Fruit fly (Drosophila melanogaster): ENCODE results near the gene CG2258.

The CG2258 gene

dm6 chrX:8143537-8143936 lies 41.6 kb upstream of the CG2258 start, which contains the start of gene CG17982 (continued):
- peak; percentile 62 for TF ChIP-seq sd (tag; optimal IDR thresholded peaks at IDR 0.05)
- no peak for TF ChIP-seq CG11504 (tag; optimal IDR thresholded peaks at IDR 0.05)
- peak; percentile 62 for TF ChIP-seq pb (GFP tag; optimal IDR thresholded peaks at IDR 0.05)
- TF ChIP-seq CG11085 (GFP tag; IDR thresholded peaks at IDR 0.05), result peak; percentile 64
- peak; percentile 85 for TF ChIP-seq Xrp1 (GFP tag; IDR thresholded peaks at IDR 0.05)
- TF ChIP-seq jing (GFP tag; optimal IDR thresholded peaks at IDR 0.05), result no peak
- TF ChIP-seq CG10959 (GFP tag; IDR thresholded peaks at IDR 0.05), result peak; percentile 81
- TF ChIP-seq ttk (GFP tag; IDR thresholded peaks at IDR 0.05), result peak; percentile 68
- TF ChIP-seq Sox100B (GFP tag; optimal IDR thresholded peaks at IDR 0.05), result no peak
- TF ChIP-seq CG4854 (GFP tag; optimal IDR thresholded peaks at IDR 0.05), result peak; percentile 64
- peak; percentile 73 for TF ChIP-seq CG10654 (GFP tag; optimal IDR thresholded peaks at IDR 0.05)
- TF ChIP-seq Dp (GFP tag; optimal IDR thresholded peaks at IDR 0.05), result peak; percentile 72
- TF ChIP-seq yki (optimal IDR thresholded peaks at IDR 0.05), result no peak
- peak; percentile 32; the same call in 1 of the 2 replicates for TF ChIP-seq dati (GFP tag; IDR thresholded peaks at IDR 0.05)
- no peak for TF ChIP-seq gcm2 (GFP tag; optimal IDR thresholded peaks at IDR 0.05)
- TF ChIP-seq CG14667 (GFP tag; IDR thresholded peaks at IDR 0.05), result peak; percentile 44
- TF ChIP-seq shn (GFP tag; optimal IDR thresholded peaks at IDR 0.05), result peak; percentile 80
- TF ChIP-seq Optix (GFP tag; IDR thresholded peaks at IDR 0.05), result peak; percentile 69; the same call in 2 of the 3 replicates
- TF ChIP-seq CG30431 (GFP tag; optimal IDR thresholded peaks at IDR 0.05), result peak; percentile 12
- TF ChIP-seq CG8388 (GFP tag; optimal IDR thresholded peaks at IDR 0.05), result peak; percentile 79
- TF ChIP-seq CG32772 (GFP tag; IDR thresholded peaks at IDR 0.05), result peak; percentile 73
- peak; percentile 7 for TF ChIP-seq zf30C (GFP tag; optimal IDR thresholded peaks at IDR 0.05)
- peak; percentile 85 for TF ChIP-seq E2f2 (GFP tag; IDR thresholded peaks at IDR 0.05)
- peak; percentile 53 for TF ChIP-seq croc (GFP tag; conservative IDR thresholded peaks at IDR 0.05)
- TF ChIP-seq kah (GFP tag; optimal IDR thresholded peaks at IDR 0.05), result peak; percentile 64
- TF ChIP-seq YL-1 (GFP tag; optimal IDR thresholded peaks at IDR 0.05), result peak; percentile 79
- TF ChIP-seq luna (GFP tag; optimal IDR thresholded peaks at IDR 0.05), result peak; percentile 79
- TF ChIP-seq Asciz (GFP tag; optimal IDR thresholded peaks at IDR 0.05), result no peak
- peak; percentile 18; the same call in 1 of the 2 replicates for TF ChIP-seq CG43689 (GFP tag; IDR thresholded peaks at IDR 0.05)
- TF ChIP-seq CG2116 (GFP tag; optimal IDR thresholded peaks at IDR 0.05), result peak; percentile 71
- no peak for TF ChIP-seq inv (GFP tag; IDR thresholded peaks at IDR 0.05; ENCODE audit: partially characterized antibody)
- TF ChIP-seq CG17802 (tag; optimal IDR thresholded peaks at IDR 0.05), result peak; percentile 24
- no peak for TF ChIP-seq CG7745 (tag; optimal IDR thresholded peaks at IDR 0.05)
- TF ChIP-seq seq (GFP tag; IDR thresholded peaks at IDR 0.05), result peak; percentile 71
- peak; percentile 71 for TF ChIP-seq CG14050 (GFP tag; IDR thresholded peaks at IDR 0.05)
- TF ChIP-seq Hsf (GFP tag; optimal IDR thresholded peaks at IDR 0.05), result peak; percentile 88
- TF ChIP-seq Adf1 (GFP tag; IDR thresholded peaks at IDR 0.05), result 0 out of 2 replicates have a peak, but pooled peaks have one; percentile 31
- peak; percentile 45 for TF ChIP-seq CG6254 (GFP tag; optimal IDR thresholded peaks at IDR 0.05)
- peak; percentile 62 for TF ChIP-seq CG1647 (GFP tag; optimal IDR thresholded peaks at IDR 0.05)
- peak; percentile 88 for TF ChIP-seq Fer3 (tag; optimal IDR thresholded peaks at IDR 0.05)
- TF ChIP-seq CG31365 (tag; optimal IDR thresholded peaks at IDR 0.05), result peak; percentile 56
- TF ChIP-seq lola (GFP tag; optimal IDR thresholded peaks at IDR 0.05), result peak in 1 of 3 experiments; percentile 77
- TF ChIP-seq Neu2 (GFP tag; optimal IDR thresholded peaks at IDR 0.05; ENCODE audit: borderline replicate concordance), result no peak
- peak; percentile 69 for TF ChIP-seq en (GFP tag; optimal IDR thresholded peaks at IDR 0.05)
- TF ChIP-seq pnt (GFP tag; optimal IDR thresholded peaks at IDR 0.05), result peak; percentile 71
- peak; percentile 78 for TF ChIP-seq Camta (GFP tag; optimal IDR thresholded peaks at IDR 0.05)
- TF ChIP-seq wek (GFP tag; optimal IDR thresholded peaks at IDR 0.05), result peak; percentile 35
- TF ChIP-seq Hey (tag; optimal IDR thresholded peaks at IDR 0.05), result no peak
- TF ChIP-seq Pdp1 (GFP tag; optimal IDR thresholded peaks at IDR 0.05), result peak; percentile 77 to 84
- TF ChIP-seq lilli (GFP tag; optimal IDR thresholded peaks at IDR 0.05), result peak; percentile 93
- peak; percentile 81 for TF ChIP-seq Dad (GFP tag; optimal IDR thresholded peaks at IDR 0.05)

All from whole organism, embryonic.